Fruit fly (Drosophila melanogaster): ENCODE measurements around the gene frm.

frm gene

DNA sequence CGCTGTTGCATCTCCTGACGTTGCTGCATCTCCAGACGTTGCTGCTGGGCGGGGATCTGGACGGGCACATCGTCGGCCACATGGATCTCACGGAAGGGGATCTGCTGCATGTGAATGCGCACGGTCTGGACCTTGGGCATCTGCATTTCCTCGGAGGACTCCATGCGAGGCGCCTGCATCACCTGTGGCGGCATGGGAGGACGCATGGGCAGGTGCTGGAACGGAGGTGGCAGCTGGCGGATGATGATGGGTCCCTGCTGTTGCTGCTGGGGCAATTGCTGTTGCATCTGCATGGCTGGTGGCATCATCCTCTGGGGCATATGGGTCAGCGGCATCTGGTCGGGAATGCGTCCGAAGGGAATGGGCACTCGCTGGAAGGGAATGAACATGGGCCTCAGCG lies 17.4 kb upstream of the frm start:
- TF ChIP-seq CTCF (optimal IDR thresholded peaks at IDR 0.05) (no peak), CG8478 (optimal IDR thresholded peaks at IDR 0.05) (no peak)

DNA sequence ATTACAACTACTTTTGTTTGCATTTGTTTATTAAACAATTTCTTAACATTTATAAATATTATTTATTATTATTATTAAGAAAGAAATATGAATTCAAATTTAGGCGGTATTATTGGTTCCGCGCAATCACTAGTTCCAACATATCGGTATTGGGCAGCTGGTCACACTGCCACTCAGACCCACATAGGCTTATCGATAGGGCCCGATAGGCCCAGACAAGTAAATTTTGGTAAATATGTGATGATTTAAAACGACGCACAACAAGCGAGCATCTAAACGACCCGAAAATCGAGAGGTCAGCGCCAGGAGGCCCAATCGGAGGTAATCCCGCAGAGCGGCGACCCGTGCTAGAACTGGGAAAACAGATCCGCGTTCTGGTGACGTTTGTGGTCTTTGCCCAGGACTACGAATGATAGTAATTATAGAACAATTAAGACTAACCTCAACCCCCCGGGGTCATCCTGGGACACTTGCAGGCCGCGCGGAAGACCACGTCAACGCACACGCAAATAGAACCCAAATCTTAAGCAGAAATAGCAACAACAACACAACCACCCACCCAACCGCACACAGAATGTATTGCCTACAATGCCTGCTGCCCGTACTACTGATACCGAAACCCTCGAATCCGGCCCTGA lies 14.2 kb upstream of the frm start, which contains the start of gene bc10:
bc10 (plus strand) TSS at position 181 of the 638 bp plus-strand sequence.
- TF ChIP-seq CTCF (optimal IDR thresholded peaks at IDR 0.05): no peak
- no peak for TF ChIP-seq CG8478 (optimal IDR thresholded peaks at IDR 0.05)

DNA sequence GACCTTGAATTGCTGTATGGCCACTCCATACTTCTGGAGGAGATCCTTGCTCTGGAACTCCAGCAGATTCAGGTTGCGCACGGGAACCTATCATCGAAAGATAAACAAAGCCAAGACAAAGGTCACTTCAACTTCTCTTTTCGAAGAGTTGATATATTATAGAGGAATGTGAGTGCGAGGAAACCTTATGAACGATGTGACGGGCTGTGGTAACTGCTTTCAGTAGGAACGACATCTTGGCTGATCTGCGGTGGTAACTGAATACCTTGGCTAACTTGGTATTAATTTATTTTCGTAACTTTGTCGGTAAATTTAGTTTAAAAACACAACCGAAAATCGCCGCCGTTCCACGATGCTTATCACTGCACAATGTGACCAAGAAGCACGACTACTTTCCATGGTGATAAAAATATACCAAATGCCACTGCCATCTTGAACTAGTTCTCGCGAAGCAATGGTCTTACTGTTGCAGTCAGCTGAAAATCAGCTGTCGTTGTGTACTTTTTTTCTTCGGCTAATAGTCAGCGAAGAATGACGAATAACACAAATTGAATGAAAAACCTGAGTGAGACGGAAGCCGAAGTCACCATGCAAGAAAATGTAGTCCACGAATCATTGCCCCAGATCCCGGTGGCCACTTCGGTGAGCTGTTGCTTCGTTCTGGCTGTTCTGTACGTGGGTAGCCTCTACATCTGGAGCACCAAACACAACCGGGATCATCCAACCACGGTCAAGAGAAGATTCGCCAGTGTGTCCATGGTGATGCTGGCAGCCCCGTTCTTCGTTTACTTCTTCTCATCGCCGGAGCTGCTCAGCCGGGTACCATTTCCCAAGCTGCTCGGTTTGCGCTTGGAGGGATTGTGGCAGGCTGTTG lies 12.6 kb upstream of the frm start, which contains the start of the genes ScsbetaG and Sras:
ScsbetaG (minus strand) TSS at position 383 of the 874 bp plus-strand sequence.
Sras (plus strand) TSS at position 466 of the 874 bp plus-strand sequence.
- TF ChIP-seq CG8478 (optimal IDR thresholded peaks at IDR 0.05): no peak
- TF ChIP-seq CTCF (optimal IDR thresholded peaks at IDR 0.05): peak; percentile 30 to 34

DNA sequence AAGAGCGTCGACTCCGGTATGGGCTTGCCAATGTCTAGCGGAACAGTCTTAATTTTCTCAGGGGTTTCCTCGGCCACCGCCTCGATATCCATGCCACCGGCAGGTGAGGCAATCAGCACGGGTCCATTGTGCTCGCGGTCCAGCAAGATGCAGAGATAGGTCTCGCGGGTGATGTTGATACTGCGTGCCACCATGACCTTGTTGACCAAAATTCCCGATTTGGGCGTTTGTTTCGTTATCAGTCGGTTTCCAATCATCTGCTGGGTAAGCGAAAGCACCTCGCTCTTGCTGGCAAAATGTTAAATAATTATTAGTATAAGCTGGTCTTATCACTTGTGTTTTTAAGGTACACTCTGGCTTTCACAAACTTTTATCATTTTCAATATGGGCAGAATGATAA lies 11.6 kb upstream of the frm start:
- no peak for TF ChIP-seq CG8478 (optimal IDR thresholded peaks at IDR 0.05)
- no peak for TF ChIP-seq CTCF (optimal IDR thresholded peaks at IDR 0.05)

DNA sequence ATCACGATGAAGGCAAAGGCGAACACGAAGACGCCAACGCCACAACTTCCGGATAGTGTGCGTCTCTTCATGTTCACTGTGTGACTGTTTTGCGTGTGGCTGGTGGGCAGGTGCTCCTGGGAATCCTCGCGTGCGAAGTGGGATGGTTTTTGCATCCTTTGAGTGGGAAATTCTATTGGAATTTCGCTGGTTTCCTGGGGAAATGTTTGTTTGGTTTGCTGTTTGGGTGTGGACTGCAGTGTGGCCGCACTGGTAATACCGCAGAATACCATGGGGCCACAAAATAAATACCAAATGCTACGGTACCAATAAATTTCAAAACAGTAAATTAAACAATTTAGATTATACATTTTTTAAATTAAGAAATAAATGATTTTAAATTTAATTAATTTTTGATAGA lies 10.4 kb upstream of the frm start, which contains the start of gene sinu:
sinu (minus strand) TSS at position 258 of the 400 bp plus-strand sequence.
- TF ChIP-seq CG8478 (optimal IDR thresholded peaks at IDR 0.05) (no peak), CTCF (optimal IDR thresholded peaks at IDR 0.05) (no peak)

DNA sequence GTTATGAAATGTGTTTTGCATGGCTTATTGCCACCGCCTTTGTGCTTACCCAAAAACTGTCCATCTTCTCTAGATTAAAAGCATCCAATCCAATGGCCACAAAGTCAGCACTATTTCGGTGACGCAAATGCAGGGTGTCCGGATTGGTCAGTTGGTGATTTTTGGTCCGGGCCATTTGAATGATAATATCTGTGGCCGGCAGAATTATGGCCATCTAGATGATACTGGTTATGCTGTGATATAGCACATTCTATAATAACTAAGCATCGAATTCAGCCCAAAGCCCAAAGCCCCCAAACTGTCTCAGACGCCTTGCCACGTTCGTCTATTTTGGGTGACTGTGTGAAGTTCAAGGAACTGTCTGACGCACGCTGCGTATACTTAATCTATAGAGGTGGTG lies 5.2 kb upstream of the frm start:
- TF ChIP-seq CG8478 (optimal IDR thresholded peaks at IDR 0.05) (no peak), CTCF (optimal IDR thresholded peaks at IDR 0.05) (no peak)

DNA sequence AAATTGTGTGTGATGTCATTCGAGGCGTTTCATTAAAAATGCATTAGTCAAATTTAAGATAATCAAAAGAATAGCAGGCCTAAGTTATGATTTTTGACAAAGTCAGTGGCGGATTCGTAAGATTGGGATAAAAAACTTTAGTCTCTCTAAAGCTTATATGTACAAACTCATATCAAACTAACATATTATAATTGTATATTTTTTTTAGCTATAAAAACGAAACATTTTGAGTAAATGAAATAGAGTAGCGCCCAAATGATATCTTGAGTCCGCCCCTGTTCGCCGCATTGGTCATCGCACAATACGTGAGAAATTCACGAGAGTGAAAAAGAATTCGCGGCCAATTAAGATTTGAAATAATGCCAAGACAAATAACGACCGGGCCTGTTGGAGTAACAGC lies 3.4 kb upstream of the frm start:
- TF ChIP-seq CTCF (optimal IDR thresholded peaks at IDR 0.05) (no peak), CG8478 (optimal IDR thresholded peaks at IDR 0.05) (no peak)

DNA sequence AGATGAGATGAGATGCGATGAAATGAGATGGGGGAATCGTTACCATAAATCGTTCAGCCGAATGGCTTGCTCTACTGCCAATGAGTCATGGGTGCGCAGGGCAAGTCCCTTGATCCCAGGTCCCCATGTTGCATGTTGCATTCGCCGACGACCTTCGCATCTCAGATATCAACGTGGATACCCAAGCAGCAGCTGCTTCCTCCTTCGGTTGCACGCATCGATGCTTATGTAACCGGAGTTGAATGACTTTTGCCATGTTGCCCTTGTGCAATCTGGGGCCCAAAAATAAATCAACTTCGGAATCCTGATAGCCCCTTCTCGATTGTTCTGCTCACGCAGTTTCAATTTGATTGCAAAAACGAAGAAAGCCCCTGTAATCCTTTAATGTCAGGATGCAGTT lies 2.8 kb upstream of the frm start:
- TF ChIP-seq CG8478 (optimal IDR thresholded peaks at IDR 0.05): no peak
- TF ChIP-seq CTCF (optimal IDR thresholded peaks at IDR 0.05): no peak

DNA sequence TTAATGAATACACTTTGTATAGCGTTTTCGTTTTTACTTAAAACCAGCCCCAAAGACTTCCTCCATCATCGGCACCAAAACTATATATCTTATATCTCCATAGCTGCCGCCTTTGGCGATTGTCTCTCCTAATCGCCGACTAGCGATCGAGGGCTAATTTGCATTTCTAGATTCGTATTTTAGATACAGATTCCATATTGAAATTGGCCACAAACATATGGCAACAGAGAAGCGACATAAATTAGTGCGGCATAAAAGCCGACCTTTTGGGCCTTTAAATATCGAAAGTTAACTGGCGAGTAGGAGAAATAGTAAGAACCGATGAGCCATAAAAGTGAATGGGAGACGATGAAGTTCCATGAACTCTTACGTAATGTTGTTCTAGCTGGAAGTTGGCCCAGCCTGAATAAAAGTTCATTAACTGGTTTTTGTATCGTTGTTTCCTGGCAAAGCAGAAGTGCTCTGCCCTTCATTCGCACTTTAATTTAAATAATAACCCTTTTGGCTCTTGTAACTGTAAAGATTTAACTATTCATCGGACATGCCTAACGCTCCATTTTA lies 2.4 kb downstream of the frm start:
- TF ChIP-seq CTCF (optimal IDR thresholded peaks at IDR 0.05): no peak
- TF ChIP-seq CG8478 (optimal IDR thresholded peaks at IDR 0.05): no peak

DNA sequence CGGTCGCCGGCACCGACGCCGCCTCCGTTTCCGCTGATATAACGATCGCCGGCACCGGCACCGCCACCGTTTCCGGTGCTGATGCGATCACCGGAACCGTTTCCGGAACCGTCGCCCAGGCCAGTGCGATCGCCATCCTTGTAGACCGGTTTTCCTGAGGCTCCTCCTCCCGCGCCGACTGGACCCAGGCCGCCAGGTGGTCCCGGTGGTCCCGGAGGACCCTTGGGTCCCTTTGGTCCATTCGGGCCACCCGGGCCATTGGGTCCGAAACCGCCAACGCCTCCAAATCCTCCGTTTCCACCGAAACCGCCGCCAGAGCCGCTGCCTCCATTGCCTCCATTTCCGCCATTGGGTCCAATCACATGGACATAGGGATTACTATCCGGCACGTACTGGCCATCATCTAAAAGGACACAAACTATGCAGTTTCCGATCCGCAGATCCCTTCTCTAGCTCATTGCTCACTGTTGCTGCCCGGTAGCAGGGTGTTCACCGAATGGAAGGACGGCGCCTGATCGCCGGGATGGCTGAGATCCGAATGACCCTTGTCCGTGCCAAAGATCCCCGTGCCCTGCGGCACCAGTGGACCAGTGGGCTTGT lies 8.1 kb downstream of the frm start:
- TF ChIP-seq CTCF (optimal IDR thresholded peaks at IDR 0.05) (no peak), CG8478 (optimal IDR thresholded peaks at IDR 0.05) (no peak)

DNA sequence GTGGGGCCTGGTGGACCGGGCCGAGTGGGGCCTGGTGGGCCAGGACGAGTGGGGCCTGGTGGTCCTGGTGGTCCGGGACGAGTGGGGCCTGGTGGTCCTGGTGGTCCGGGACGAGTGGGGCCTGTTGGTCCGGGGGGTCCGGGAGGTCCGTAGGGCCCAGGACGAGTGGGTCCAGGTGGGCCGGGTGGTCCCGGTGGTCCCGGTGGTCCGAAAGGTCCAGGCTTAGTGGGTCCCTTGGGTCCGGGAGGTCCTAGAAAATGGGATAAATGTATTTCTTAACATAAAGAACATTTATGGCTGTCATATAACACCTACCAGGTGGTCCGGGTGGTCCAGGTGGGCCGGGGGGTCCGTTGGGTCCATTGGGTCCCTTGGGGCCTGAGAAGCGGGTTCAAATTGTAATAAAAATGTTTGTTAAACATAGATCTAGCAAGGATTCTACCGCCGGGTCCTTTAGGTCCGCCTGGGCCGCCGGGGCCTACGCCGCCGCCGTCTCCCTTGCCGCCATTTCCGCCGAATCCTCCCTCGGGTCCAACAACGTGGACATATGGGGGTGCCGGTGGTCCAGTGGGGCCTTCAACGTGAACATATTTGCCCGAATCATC lies 10.2 kb downstream of the frm start:
- TF ChIP-seq CTCF (optimal IDR thresholded peaks at IDR 0.05) (no peak), CG8478 (optimal IDR thresholded peaks at IDR 0.05) (no peak)

DNA sequence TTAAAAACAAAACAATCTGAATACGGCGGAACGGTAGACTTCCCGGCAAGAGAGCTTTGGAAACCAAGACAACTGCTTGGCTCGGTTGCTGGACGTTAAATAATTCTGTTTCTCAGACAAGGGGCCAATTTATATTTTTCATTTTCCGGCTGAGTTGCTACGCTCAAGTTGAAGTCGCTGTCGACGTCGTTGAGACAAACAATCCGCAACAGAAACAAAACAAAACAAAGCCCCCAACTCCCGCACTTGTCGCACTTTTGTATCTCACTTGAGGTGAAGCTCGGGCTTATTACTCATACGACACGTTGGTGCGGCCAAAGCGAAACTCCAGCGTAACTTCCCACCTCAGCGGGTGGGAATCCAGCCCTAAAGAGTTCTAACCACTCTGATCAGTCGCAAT lies 15.3 kb downstream of the frm start, which contains the start of gene CG13285:
CG13285 (minus strand) TSS at position 101 of the 400 bp plus-strand sequence.
- TF ChIP-seq CG8478 (optimal IDR thresholded peaks at IDR 0.05): no peak
- TF ChIP-seq CTCF (optimal IDR thresholded peaks at IDR 0.05): no peak

DNA sequence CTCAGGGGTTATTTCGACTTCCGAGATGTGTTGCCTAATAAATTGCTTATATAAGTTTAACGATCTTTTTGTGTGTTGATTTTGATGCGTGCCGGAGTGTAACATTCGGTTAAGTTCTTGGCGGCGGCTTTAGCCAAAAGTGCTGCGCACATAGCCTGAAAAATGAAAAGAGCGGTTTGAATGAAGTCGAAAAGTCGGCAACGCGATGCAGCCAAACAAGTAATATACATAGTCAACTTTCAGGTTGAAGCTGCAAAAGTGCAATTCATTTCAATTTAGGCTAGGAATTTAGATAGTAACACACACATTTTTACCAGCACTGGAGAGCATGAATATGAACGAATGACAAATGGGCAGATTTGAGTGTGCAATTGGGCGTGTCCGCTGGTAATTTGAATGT lies 16.7 kb downstream of the frm start:
- TF ChIP-seq CTCF (optimal IDR thresholded peaks at IDR 0.05): no peak
- TF ChIP-seq CG8478 (optimal IDR thresholded peaks at IDR 0.05): no peak

DNA sequence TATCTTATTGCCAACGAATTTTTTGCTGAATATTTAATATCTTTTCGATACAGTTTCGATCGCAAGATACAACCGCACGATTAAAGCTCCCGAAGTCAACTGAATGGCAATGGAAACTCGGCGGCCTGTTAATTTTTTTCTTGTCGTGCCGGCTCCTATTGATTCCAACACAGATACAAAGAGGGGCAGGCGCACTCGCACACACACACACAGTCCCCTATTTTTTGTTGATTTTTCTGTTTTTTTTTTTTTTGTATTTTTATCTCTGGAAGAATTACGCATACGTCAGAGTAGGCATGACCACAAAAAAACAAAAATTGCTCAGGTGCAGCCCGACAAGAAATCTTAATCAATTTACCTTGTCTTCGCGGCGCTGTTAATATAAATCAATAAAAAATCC lies 21.7 kb downstream of the frm start, which contains the start of gene Lkr:
Lkr (minus strand) TSS at position 101 of the 400 bp plus-strand sequence.
- no peak for TF ChIP-seq CTCF (optimal IDR thresholded peaks at IDR 0.05)
- no peak for TF ChIP-seq CG8478 (optimal IDR thresholded peaks at IDR 0.05)

All from S2 (cell line).